Fruit fly (Drosophila melanogaster): ENCODE measurements around the gene Or65b.

The Or65b gene

dm6 chr3L:6352232-6352631 is 26.8 kb downstream of the Or65b start, which contains the start of gene CG13300 (continued):
- TF ChIP-seq CG32006 (GFP tag; optimal IDR thresholded peaks at IDR 0.05) (no peak), vri (GFP tag; optimal IDR thresholded peaks at IDR 0.05) (peak; percentile 20), Sox15 (GFP tag; optimal IDR thresholded peaks at IDR 0.05) (no peak), Sox102F (GFP tag; optimal IDR thresholded peaks at IDR 0.05) (peak; percentile 25), fd85E (GFP tag; optimal IDR thresholded peaks at IDR 0.05) (no peak), net (GFP tag; optimal IDR thresholded peaks at IDR 0.05) (no peak), Gug (GFP tag; IDR thresholded peaks at IDR 0.05) (no peak), achi (GFP tag; optimal IDR thresholded peaks at IDR 0.05) (no peak), ss (GFP tag; optimal IDR thresholded peaks at IDR 0.05) (peak; percentile 54 to 78), Met (GFP tag; optimal IDR thresholded peaks at IDR 0.05) (no peak), CG11294 (GFP tag; IDR thresholded peaks at IDR 0.05) (no peak), fd59A (GFP tag; optimal IDR thresholded peaks at IDR 0.05) (no peak)

- no peak for TF ChIP-seq cyc (GFP tag; optimal IDR thresholded peaks at IDR 0.05)
- peak in 1 of 2 experiments; percentile 52 for TF ChIP-seq salr (GFP tag; optimal IDR thresholded peaks at IDR 0.05)
- TF ChIP-seq OdsH (GFP tag; optimal IDR thresholded peaks at IDR 0.05), result peak; percentile 29
- TF ChIP-seq CG11294 (GFP tag; IDR thresholded peaks at IDR 0.05), result no peak
- peak; percentile 53 for TF ChIP-seq CG6808 (GFP tag; optimal IDR thresholded peaks at IDR 0.05)
- TF ChIP-seq Eip93F (GFP tag; optimal IDR thresholded peaks at IDR 0.05), result no peak
- TF ChIP-seq fd59A (GFP tag; optimal IDR thresholded peaks at IDR 0.05), result peak; percentile 49
- peak; percentile 31 for TF ChIP-seq Eip75B (GFP tag; optimal IDR thresholded peaks at IDR 0.05)
- TF ChIP-seq CG4318 (GFP tag; optimal IDR thresholded peaks at IDR 0.05), result peak; percentile 16
- TF ChIP-seq CG32006 (GFP tag; optimal IDR thresholded peaks at IDR 0.05), result peak; percentile 43
- peak; percentile 41 for TF ChIP-seq CG3032 (tag; optimal IDR thresholded peaks at IDR 0.05)
- peak; percentile 9 to 33 for TF ChIP-seq ss (GFP tag; optimal IDR thresholded peaks at IDR 0.05)
- no peak for TF ChIP-seq Met (GFP tag; optimal IDR thresholded peaks at IDR 0.05)
- peak; percentile 10 for TF ChIP-seq CG6276 (GFP tag; optimal IDR thresholded peaks at IDR 0.05)
- peak; percentile 19 for TF ChIP-seq CG10669 (GFP tag; optimal IDR thresholded peaks at IDR 0.05)
- peak; percentile 33 for TF ChIP-seq achi (GFP tag; optimal IDR thresholded peaks at IDR 0.05)
- TF ChIP-seq Sox14 (GFP tag; optimal IDR thresholded peaks at IDR 0.05), result peak; percentile 38
- TF ChIP-seq Ets96B (tag; optimal IDR thresholded peaks at IDR 0.05), result peak; percentile 55
- peak; percentile 54 for TF ChIP-seq spab (GFP tag; optimal IDR thresholded peaks at IDR 0.05)
- TF ChIP-seq dsx (GFP tag; optimal IDR thresholded peaks at IDR 0.05; ENCODE audit: poor library complexity, severe bottlenecking), result peak; percentile 48
- TF ChIP-seq pdm3 (GFP tag; optimal IDR thresholded peaks at IDR 0.05), result peak; percentile 19
- peak; percentile 36 for TF ChIP-seq CG10631 (GFP tag; optimal IDR thresholded peaks at IDR 0.05)
- peak; percentile 24 for TF ChIP-seq CG3919 (GFP tag; optimal IDR thresholded peaks at IDR 0.05)
- TF ChIP-seq acj6 (GFP tag; optimal IDR thresholded peaks at IDR 0.05), result peak; percentile 6
- TF ChIP-seq Sox15 (GFP tag; optimal IDR thresholded peaks at IDR 0.05), result no peak
- TF ChIP-seq CG7368 (GFP tag; optimal IDR thresholded peaks at IDR 0.05), result no peak
- TF ChIP-seq Eip78C (GFP tag), result peak; percentile 83
Measured at dm6 chr3L:6355032-6355431, 29.6 kb downstream of the Or65b start.

- TF ChIP-seq CG6163 (GFP tag; IDR thresholded peaks at IDR 0.05) (no peak), eg (GFP tag; IDR thresholded peaks at IDR 0.05) (no peak), Hr39 (GFP tag; optimal IDR thresholded peaks at IDR 0.05) (peak; percentile 9), salr (GFP tag; optimal IDR thresholded peaks at IDR 0.05) (no peak), CG4318 (GFP tag; optimal IDR thresholded peaks at IDR 0.05) (no peak), Smox (GFP tag; optimal IDR thresholded peaks at IDR 0.05) (peak; percentile 8), achi (GFP tag; optimal IDR thresholded peaks at IDR 0.05) (no peak), Blimp-1 (GFP tag; optimal IDR thresholded peaks at IDR 0.05) (no peak), CG31627 (GFP tag; optimal IDR thresholded peaks at IDR 0.05) (peak; percentile 28), ss (GFP tag; optimal IDR thresholded peaks at IDR 0.05) (no peak), CG6854 (GFP tag; optimal IDR thresholded peaks at IDR 0.05) (no peak), CG10669 (GFP tag; optimal IDR thresholded peaks at IDR 0.05) (no peak), CG32006 (GFP tag; optimal IDR thresholded peaks at IDR 0.05) (no peak), CG6808 (GFP tag; optimal IDR thresholded peaks at IDR 0.05) (no peak), spab (GFP tag; optimal IDR thresholded peaks at IDR 0.05) (no peak), CG7368 (GFP tag; optimal IDR thresholded peaks at IDR 0.05) (no peak), CG6792 (GFP tag; optimal IDR thresholded peaks at IDR 0.05) (no peak), CG8632 (GFP tag; optimal IDR thresholded peaks at IDR 0.05) (no peak), svp (GFP tag) (peak; percentile 75), CG34406 (GFP tag; optimal IDR thresholded peaks at IDR 0.05) (no peak), CG10631 (GFP tag; optimal IDR thresholded peaks at IDR 0.05) (no peak), lz (GFP tag; optimal IDR thresholded peaks at IDR 0.05) (peak; percentile 15), cyc (GFP tag; optimal IDR thresholded peaks at IDR 0.05) (peak; percentile 14), Gug (GFP tag; IDR thresholded peaks at IDR 0.05) (no peak), CG3032 (tag; optimal IDR thresholded peaks at IDR 0.05) (no peak), Ets96B (tag; optimal IDR thresholded peaks at IDR 0.05) (no peak), fd85E (GFP tag; optimal IDR thresholded peaks at IDR 0.05) (no peak), Lpt (GFP tag; optimal IDR thresholded peaks at IDR 0.05) (no peak), Hr38 (GFP tag; optimal IDR thresholded peaks at IDR 0.05) (no peak), Sox15 (GFP tag; optimal IDR thresholded peaks at IDR 0.05) (no peak), Met (GFP tag; optimal IDR thresholded peaks at IDR 0.05) (peak; percentile 29)
Measured at dm6 chr3L:6357152-6357551, 31.7 kb downstream of the Or65b start.
